Fruit fly (Drosophila melanogaster): ENCODE data around the gene CG4069.

CG4069 gene

dm6 chr3L:12495312-12495725, 41.8 kb downstream of the CG4069 start (continued):
- TF ChIP-seq Pdp1 (GFP tag; optimal IDR thresholded peaks at IDR 0.05) (peak in 1 of 2 experiments; percentile 9), Trl (optimal IDR thresholded peaks at IDR 0.05) (no peak), Trl (GFP tag; optimal IDR thresholded peaks at IDR 0.05) (no peak), dimm (GFP tag; IDR thresholded peaks at IDR 0.05) (no peak), gsb (GFP tag; IDR thresholded peaks at IDR 0.05) (no peak), GATAe (GFP tag; conservative IDR thresholded peaks at IDR 0.05) (no peak), CG11560 (tag; IDR thresholded peaks at IDR 0.05) (0 out of 3 replicates have a peak, but pooled peaks have one; percentile 30), CG34376 (GFP tag; optimal IDR thresholded peaks at IDR 0.05) (no peak), hkb (optimal IDR thresholded peaks at IDR 0.05) (no peak), hkb (GFP tag; IDR thresholded peaks at IDR 0.05) (peak; percentile 39; the same call in 1 of the 2 replicates), CG6689 (GFP tag; IDR thresholded peaks at IDR 0.05) (0 out of 2 replicates have a peak, but pooled peaks have one; percentile 19), CG17912 (GFP tag; optimal IDR thresholded peaks at IDR 0.05) (no peak), fd96Cb (tag; optimal IDR thresholded peaks at IDR 0.05) (peak; percentile 36), CG18262 (tag; optimal IDR thresholded peaks at IDR 0.05) (peak; percentile 68), otp (GFP tag; IDR thresholded peaks at IDR 0.05) (no peak), CG3281 (GFP tag; optimal IDR thresholded peaks at IDR 0.05) (peak; percentile 47), jumu (GFP tag; optimal IDR thresholded peaks at IDR 0.05) (no peak), vfl (GFP tag; optimal IDR thresholded peaks at IDR 0.05) (no peak), CG7556 (GFP tag; optimal IDR thresholded peaks at IDR 0.05) (peak; percentile 56), Dip3 (GFP tag; optimal IDR thresholded peaks at IDR 0.05) (no peak), az2 (GFP tag; optimal IDR thresholded peaks at IDR 0.05) (peak; percentile 35), CG10267 (tag; optimal IDR thresholded peaks at IDR 0.05) (peak; percentile 36), CTCF (GFP tag; optimal IDR thresholded peaks at IDR 0.05) (no peak), CG31224 (GFP tag; IDR thresholded peaks at IDR 0.05) (no peak), CG3847 (GFP tag; IDR thresholded peaks at IDR 0.05) (no peak), cato (GFP tag; optimal IDR thresholded peaks at IDR 0.05; ENCODE audit: borderline replicate concordance) (no peak), ewg (GFP tag; optimal IDR thresholded peaks at IDR 0.05) (no peak), Ets97D (GFP tag; optimal IDR thresholded peaks at IDR 0.05) (no peak), pzg (GFP tag; optimal IDR thresholded peaks at IDR 0.05) (no peak), NC2β (GFP tag; optimal IDR thresholded peaks at IDR 0.05) (no peak), Dfd (GFP tag; optimal IDR thresholded peaks at IDR 0.05) (no peak), run (tag; optimal IDR thresholded peaks at IDR 0.05) (no peak), pfk (GFP tag; optimal IDR thresholded peaks at IDR 0.05) (no peak), HHEX (GFP tag; optimal IDR thresholded peaks at IDR 0.05) (peak; percentile 8), CG7963 (GFP tag; IDR thresholded peaks at IDR 0.05; ENCODE audit: partially characterized antibody) (no peak), CG9215 (GFP tag; IDR thresholded peaks at IDR 0.05) (0 out of 2 replicates have a peak, but pooled peaks have one; percentile 15), Xrp1 (GFP tag; IDR thresholded peaks at IDR 0.05) (0 out of 2 replicates have a peak, but pooled peaks have one; percentile 26), dmrt99B (tag; optimal IDR thresholded peaks at IDR 0.05) (peak; percentile 55), pros (GFP tag; optimal IDR thresholded peaks at IDR 0.05) (no peak), Bgb (GFP tag; IDR thresholded peaks at IDR 0.05; ENCODE audit: partially characterized antibody) (no peak), CG4424 (GFP tag; optimal IDR thresholded peaks at IDR 0.05) (no peak), CG16813 (GFP tag; IDR thresholded peaks at IDR 0.05; ENCODE audit: partially characterized antibody) (no peak), ato (GFP tag; IDR thresholded peaks at IDR 0.05; ENCODE audit: partially characterized antibody) (no peak), PHDP (tag; optimal IDR thresholded peaks at IDR 0.05) (peak; percentile 46), Scr (GFP tag; IDR thresholded peaks at IDR 0.05; ENCODE audit: partially characterized antibody) (no peak), CG6683 (GFP tag; optimal IDR thresholded peaks at IDR 0.05) (no peak), E2f1 (GFP tag; IDR thresholded peaks at IDR 0.05) (no peak), slou (GFP tag; optimal IDR thresholded peaks at IDR 0.05) (no peak), CG12942 (GFP tag; optimal IDR thresholded peaks at IDR 0.05) (no peak), unpg (GFP tag; optimal IDR thresholded peaks at IDR 0.05) (peak; percentile 32), NFAT (GFP tag; IDR thresholded peaks at IDR 0.05) (no peak), Bdp1 (GFP tag; optimal IDR thresholded peaks at IDR 0.05) (no peak)
